Worm (Caenorhabditis elegans): ENCODE data around the gene C56A3.5.
A peak's percentile ranks its signal among the peaks of the same experiment; 100 is the strongest.

DNA sequence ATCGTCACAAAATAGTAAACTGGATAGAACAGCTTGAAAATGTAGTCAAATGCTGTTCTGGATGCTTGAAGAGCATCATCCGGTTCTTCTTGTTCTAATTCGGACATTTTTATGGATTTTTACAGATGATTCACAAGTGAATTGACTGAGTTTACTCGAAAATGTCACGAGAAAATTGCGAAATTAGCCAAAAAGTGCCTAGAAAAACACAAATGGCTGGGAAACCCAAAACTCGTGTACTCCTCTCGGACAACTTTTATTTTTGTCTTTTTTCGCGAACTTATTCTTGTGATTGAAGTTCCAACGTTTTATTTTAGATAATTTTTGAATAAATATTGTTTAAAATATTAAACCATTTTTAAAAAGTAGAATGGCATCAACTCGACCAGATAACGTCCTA, at the start of gene C56A3.5, which contains the start of gene C56A3.4:
- TF ChIP-seq fkh-10 (GFP tag; optimal IDR thresholded peaks at IDR 0.05) (no peak), zag-1 (tag; optimal IDR thresholded peaks at IDR 0.05) (no peak), elt-2 (tag; optimal IDR thresholded peaks at IDR 0.05) (peak; percentile 32), ceh-82 (tag; optimal IDR thresholded peaks at IDR 0.05) (peak; percentile 19 to 60 (median 39)), ets-5 (GFP tag; IDR thresholded peaks at IDR 0.05) (no peak)
